Worm (Caenorhabditis elegans) whole organism, mixed stage, embryonic: ENCODE measurements around the gene T20B12.5.

Experiments used
- M03D4.4 ChIP-seq: sonication (generic microtip); optimal IDR thresholded peaks from 2 replicates; lab custom pipeline; 2017; ENCODE audit warnings: mild to moderate bottlenecking, missing genetic modification characterization, missing compliant biosample characterization
- bed-3 ChIP-seq: fragments of 200-800 bp; sonication (Bioruptor generic); optimal IDR thresholded peaks from 3 replicates; lab custom pipeline; 2018; ENCODE audit warnings: mild to moderate bottlenecking, missing genetic modification characterization, moderate library complexity, missing compliant biosample characterization
- blmp-1 ChIP-seq: fragments of 150-350 bp; optimal IDR thresholded peaks from 2 replicates; lab custom pipeline; 2014; ENCODE audit warnings: missing biosample characterization, missing genetic modification characterization
- ceh-39 ChIP-seq: fragments of 150-350 bp; optimal IDR thresholded peaks from 2 replicates; lab custom pipeline; 2014; ENCODE audit warnings: missing biosample characterization, missing genetic modification characterization
- ceh-43 ChIP-seq: fragments of 200-800 bp; sonication (Bioruptor generic); optimal IDR thresholded peaks from 2 replicates; lab custom pipeline; 2018; ENCODE audit warnings: mild to moderate bottlenecking, missing genetic modification characterization, moderate library complexity, missing compliant biosample characterization
- ceh-83 ChIP-seq: fragments of 200-800 bp; sonication (Bioruptor generic); optimal IDR thresholded peaks from 2 replicates; lab custom pipeline; 2018; ENCODE audit warnings: mild to moderate bottlenecking, missing genetic modification characterization, missing compliant biosample characterization
- ces-1 ChIP-seq: fragments of 150-350 bp; optimal IDR thresholded peaks from 2 replicates; lab custom pipeline; 2014; ENCODE audit warnings: missing biosample characterization, missing genetic modification reagents, missing genetic modification characterization
- elt-3 ChIP-seq: fragments of 150-350 bp; optimal IDR thresholded peaks from 2 replicates; lab custom pipeline; 2014; ENCODE audit warnings: missing biosample characterization, missing genetic modification characterization
- flh-1 ChIP-seq: fragments of 200-800 bp; sonication (Bioruptor generic); optimal IDR thresholded peaks from 2 replicates; lab custom pipeline; 2018; ENCODE audit warnings: mild to moderate bottlenecking, missing genetic modification characterization, moderate library complexity, missing compliant biosample characterization
- hlh-1 ChIP-seq: fragments of 150-350 bp; optimal IDR thresholded peaks from 2 replicates; lab custom pipeline; 2014; ENCODE audit warnings: missing biosample characterization, missing genetic modification reagents, missing genetic modification characterization
- lin-13 ChIP-seq: fragments of 150-350 bp; optimal IDR thresholded peaks from 2 replicates; lab custom pipeline; 2014; ENCODE audit warnings: missing biosample characterization, missing genetic modification characterization
- lin-32 ChIP-seq: fragments of 200-800 bp; sonication (Bioruptor generic); optimal IDR thresholded peaks from 2 replicates; lab custom pipeline; 2018; ENCODE audit warnings: mild to moderate bottlenecking, missing genetic modification characterization, missing compliant biosample characterization
- lsy-2 ChIP-seq: fragments of 150-350 bp; optimal IDR thresholded peaks from 2 replicates; lab custom pipeline; 2014; ENCODE audit warnings: missing biosample characterization, missing genetic modification characterization
- mab-5 ChIP-seq: fragments of 150-350 bp; optimal IDR thresholded peaks from 2 replicates; lab custom pipeline; 2014; ENCODE audit warnings: missing biosample characterization, missing genetic modification characterization
- mep-1 ChIP-seq: fragments of 150-350 bp; optimal IDR thresholded peaks from 2 replicates; lab custom pipeline; 2017; ENCODE audit warnings: missing biosample characterization, missing genetic modification reagents, missing genetic modification characterization, inconsistent platforms
- mls-2 ChIP-seq: sonication (generic microtip); optimal IDR thresholded peaks from 2 replicates; lab custom pipeline; 2016; ENCODE audit warnings: mild to moderate bottlenecking, missing genetic modification characterization, moderate library complexity, missing compliant biosample characterization
- nhr-12 ChIP-seq: fragments of 150-350 bp; optimal IDR thresholded peaks from 2 replicates; lab custom pipeline; 2014; ENCODE audit warnings: missing biosample characterization, missing genetic modification characterization
- nhr-28 ChIP-seq: fragments of 150-350 bp; optimal IDR thresholded peaks from 2 replicates; lab custom pipeline; 2014; ENCODE audit warnings: missing biosample characterization, missing genetic modification characterization
- nhr-76 ChIP-seq: sonication (generic microtip); optimal IDR thresholded peaks from 2 replicates; lab custom pipeline; 2017; ENCODE audit warnings: missing biosample characterization, missing genetic modification characterization
- pha-4 ChIP-seq: fragments of 150-350 bp; optimal IDR thresholded peaks from 2 replicates; lab custom pipeline; 2018; ENCODE audit warnings: missing biosample characterization, missing genetic modification reagents, missing genetic modification characterization
- sem-2 ChIP-seq: fragments of 200-800 bp; sonication (Bioruptor generic); optimal IDR thresholded peaks from 2 replicates; lab custom pipeline; 2018; ENCODE audit warnings: mild to moderate bottlenecking, missing genetic modification characterization, missing compliant biosample characterization
- tbx-8 ChIP-seq: fragments of 200-800 bp; sonication (Bioruptor generic); optimal IDR thresholded peaks from 2 replicates; lab custom pipeline; 2018; ENCODE audit warnings: mild to moderate bottlenecking, missing genetic modification characterization, moderate library complexity, missing compliant biosample characterization
- unc-120 ChIP-seq: sonication (generic microtip); optimal IDR thresholded peaks from 2 replicates; lab custom pipeline; 2017; ENCODE audit warnings: missing genetic modification characterization, missing compliant biosample characterization; ENCODE audit not compliant: poor library complexity, severe bottlenecking
- unc-39 ChIP-seq: fragments of 150-350 bp; optimal IDR thresholded peaks from 2 replicates; lab custom pipeline; 2014; ENCODE audit warnings: missing biosample characterization, missing genetic modification characterization
- unc-62 ChIP-seq: fragments of 150-350 bp; optimal IDR thresholded peaks from 2 replicates; lab custom pipeline; 2014; ENCODE audit warnings: missing biosample characterization, missing genetic modification reagents, missing genetic modification characterization

The T20B12.5 gene

DNA sequence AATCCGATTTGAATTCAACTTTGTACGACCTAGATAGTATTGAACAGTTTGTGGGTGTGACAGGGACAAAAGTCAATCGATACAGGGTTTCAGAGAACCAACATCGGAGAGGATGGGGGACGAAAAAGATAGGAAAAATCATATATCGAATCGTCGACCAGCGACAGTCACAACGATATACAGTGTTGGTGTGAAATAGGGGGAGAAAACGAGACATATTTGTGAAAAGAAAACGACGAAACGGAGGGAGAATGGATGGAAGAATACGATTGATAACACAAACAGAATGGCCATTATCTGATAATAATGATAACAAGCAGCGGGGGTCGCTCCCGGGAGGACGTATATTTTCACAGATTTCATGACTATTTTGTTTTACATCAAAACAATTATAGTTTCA is 8.5 kb upstream of the T20B12.5 start:
- no peak for TF ChIP-seq ceh-43 (GFP tag; lab: Kevin White, UChicago)
- TF ChIP-seq elt-3 = peak; percentile 60

- peak; percentile 46 for TF ChIP-seq hlh-1 (tag; lab: Kevin White, UChicago)
- no peak for TF ChIP-seq lin-32 (GFP tag; lab: Kevin White, UChicago)
- TF ChIP-seq unc-120 (tag; lab: Kevin White, UChicago) = peak; percentile 29
Measured at ce11 chrIII:7374681-7375271, 7.9 kb upstream of the T20B12.5 start, which contains the start of gene mml-1. Gene mml-1, minus strand, starts transcription at chrIII:7374731.

ce11 chrIII:7373802-7374435 is 7.0 kb upstream of the T20B12.5 start:
- no peak for TF ChIP-seq elt-3
- TF ChIP-seq tbx-8 = no peak
- TF ChIP-seq ceh-39 (tag; lab: Kevin White, UChicago) = no peak
- no peak for TF ChIP-seq lin-13
- no peak for TF ChIP-seq mls-2
- no peak for TF ChIP-seq M03D4.4 (tag; lab: Kevin White, UChicago)
- TF ChIP-seq nhr-28 (tag; lab: Kevin White, UChicago) = no peak
- TF ChIP-seq flh-1 (GFP tag; lab: Kevin White, UChicago) = no peak
- no peak for TF ChIP-seq unc-120 (tag; lab: Kevin White, UChicago)
- TF ChIP-seq ces-1 (GFP tag; lab: Kevin White, UChicago) = no peak
- TF ChIP-seq hlh-1 (tag; lab: Kevin White, UChicago) = no peak

- TF ChIP-seq hlh-1 (tag; lab: Kevin White, UChicago) = no peak
- no peak for TF ChIP-seq lin-32 (GFP tag; lab: Kevin White, UChicago)
- TF ChIP-seq bed-3 (GFP tag; lab: Kevin White, UChicago) = no peak
- no peak for TF ChIP-seq pha-4 (tag; lab: Kevin White, UChicago)
- TF ChIP-seq nhr-12 (tag; lab: Kevin White, UChicago) = no peak
- TF ChIP-seq flh-1 (GFP tag; lab: Kevin White, UChicago) = no peak
- TF ChIP-seq blmp-1 (tag; lab: Kevin White, UChicago) = no peak
- no peak for TF ChIP-seq tbx-8
- no peak for TF ChIP-seq unc-62 (GFP tag; lab: Kevin White, UChicago)
Measured at ce11 chrIII:7370569-7370968, 3.7 kb upstream of the T20B12.5 start.

DNA sequence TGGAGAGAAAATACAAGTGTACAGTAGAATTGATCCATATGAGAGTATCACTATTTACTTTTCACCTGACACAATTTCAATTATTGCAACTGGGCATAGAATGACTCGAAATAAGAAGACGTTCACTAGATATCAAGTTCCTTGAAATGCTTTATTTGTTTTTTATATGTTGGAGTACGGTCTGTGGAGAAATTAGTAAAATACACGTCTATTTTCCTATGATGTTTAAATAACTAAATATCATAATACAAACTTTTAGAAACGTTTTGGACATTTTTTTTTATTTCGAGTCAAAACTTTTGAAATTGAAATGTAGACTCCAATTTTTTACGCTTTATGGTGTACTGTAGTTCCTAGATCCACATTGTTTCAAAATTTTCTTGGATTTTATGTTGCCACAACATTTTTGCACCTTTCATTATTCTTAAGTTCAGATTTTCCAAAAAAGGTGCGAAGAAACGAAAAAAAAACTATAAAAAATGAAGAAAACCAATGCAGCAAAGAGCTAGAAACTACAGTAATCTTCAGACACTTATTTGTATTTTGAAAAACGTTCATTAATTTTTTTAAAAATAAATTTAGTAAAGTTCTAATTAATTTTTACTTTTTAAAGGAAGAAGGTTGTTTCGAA is 2.6 kb upstream of the T20B12.5 start:
- TF ChIP-seq unc-39 (no peak), nhr-76 (no peak), ceh-83 (GFP tag; lab: Kevin White, UChicago) (no peak)

- TF ChIP-seq blmp-1 (tag; lab: Kevin White, UChicago) = no peak
- no peak for TF ChIP-seq mep-1 (tag; lab: Kevin White, UChicago)
- no peak for TF ChIP-seq mab-5 (tag; lab: Kevin White, UChicago)
- TF ChIP-seq ceh-43 (GFP tag; lab: Kevin White, UChicago) = no peak
Measured at ce11 chrIII:7365602-7366001, 1.3 kb downstream of the T20B12.5 start, which contains the start of gene F08F8.11. Gene F08F8.11, plus strand, starts transcription at chrIII:7365902.

ce11 chrIII:7359037-7359548 is 7.8 kb downstream of the T20B12.5 start, which contains the start of the genes eco-1 and hmgr-1:
Gene eco-1, minus strand, starts transcription at chrIII:7359095.
Gene hmgr-1, plus strand, starts transcription at chrIII:7359498.
- TF ChIP-seq lsy-2 (tag; lab: Kevin White, UChicago) = peak; percentile 64
- no peak for TF ChIP-seq unc-39
- peak; percentile 44 for TF ChIP-seq mep-1 (tag; lab: Kevin White, UChicago)
- TF ChIP-seq sem-2 (GFP tag; lab: Kevin White, UChicago) = no peak
- TF ChIP-seq blmp-1 (tag; lab: Kevin White, UChicago) = no peak
- TF ChIP-seq nhr-76 = no peak
- TF ChIP-seq ces-1 (GFP tag; lab: Kevin White, UChicago) = peak; percentile 45
- TF ChIP-seq, all 35 proteins: peak for 3
